Worm (Caenorhabditis elegans) whole organism, L2 larva: Measurements from ENCODE around the gene ire-1.

Experiments
- ceh-82 ChIP-seq: fragments of 150-350 bp; optimal IDR thresholded peaks from 2 replicates; lab custom pipeline; 2014; ENCODE audit warnings: missing biosample characterization, missing genetic modification characterization
- egl-27 ChIP-seq: sonication (generic microtip); optimal IDR thresholded peaks from 3 replicates; lab custom pipeline; 2017; ENCODE audit warnings: missing biosample characterization, missing genetic modification reagents, missing genetic modification characterization

ce11 chrII:8170374-8170773 is 45.7 kb upstream of the ire-1 start, which contains the start of gene T05C12.11:
- no peak for TF ChIP-seq ceh-82 (tag; lab: Kevin White, UChicago)
- TF ChIP-seq egl-27 (tag; lab: Kevin White, UChicago) = no peak
